Fruit fly (Drosophila melanogaster) whole organism, adult: ENCODE results near the gene Tdrd3.
A peak's percentile ranks its signal among the peaks of the same experiment; 100 is the strongest.

ENCODE experiments used
- CG11617 ChIP-seq: fragments of 200-800 bp; sonication (Bioruptor generic); optimal IDR thresholded peaks from 2 replicates; lab custom pipeline; 2017; ENCODE audit warnings: mild to moderate bottlenecking, missing biosample characterization, missing genetic modification reagents, missing genetic modification characterization
- CG12768 ChIP-seq: fragments of 200-800 bp; sonication (Bioruptor generic); optimal IDR thresholded peaks from 2 replicates; lab custom pipeline; 2017; ENCODE audit warnings: missing biosample characterization, missing genetic modification characterization, mild to moderate bottlenecking, moderate library complexity, missing genetic modification reagents
- CG14711 ChIP-seq: fragments of 200-800 bp; sonication (Bioruptor generic); optimal IDR thresholded peaks from 2 replicates; lab custom pipeline; 2018; ENCODE audit warnings: missing biosample characterization, mild to moderate bottlenecking, missing genetic modification characterization, moderate library complexity
- CG1620 ChIP-seq: fragments of 200-800 bp; sonication (Bioruptor generic); optimal IDR thresholded peaks from 2 replicates; lab custom pipeline; 2016; ENCODE audit warnings: missing biosample characterization, missing genetic modification characterization
- CG33017 ChIP-seq: fragments of 200-800 bp; sonication (Bioruptor generic); optimal IDR thresholded peaks from 2 replicates; lab custom pipeline; 2018; ENCODE audit warnings: missing biosample characterization, mild to moderate bottlenecking, missing genetic modification characterization, moderate library complexity
- CG5204 ChIP-seq: fragments of 200-800 bp; sonication (Bioruptor generic); optimal IDR thresholded peaks from 2 replicates; lab custom pipeline; 2016; ENCODE audit warnings: missing biosample characterization, missing genetic modification characterization
- CG7045 ChIP-seq: fragments of 200-800 bp; sonication (Bioruptor generic); optimal IDR thresholded peaks from 2 replicates; lab custom pipeline; 2017; ENCODE audit warnings: missing biosample characterization, mild to moderate bottlenecking, missing genetic modification characterization
- CG7101 ChIP-seq: fragments of 200-800 bp; sonication (Bioruptor generic); optimal IDR thresholded peaks from 2 replicates; lab custom pipeline; 2018; ENCODE audit warnings: missing biosample characterization, mild to moderate bottlenecking, missing genetic modification characterization, moderate library complexity
- Clk ChIP-seq: fragments of 200-800 bp; sonication (Bioruptor generic); optimal IDR thresholded peaks from 2 replicates; lab custom pipeline; 2017; ENCODE audit warnings: missing biosample characterization, missing genetic modification characterization
- Crg-1 ChIP-seq: fragments of 200-800 bp; sonication (Bioruptor generic); optimal IDR thresholded peaks from 2 replicates; lab custom pipeline; 2016; ENCODE audit warnings: missing biosample characterization, missing genetic modification characterization
- Hr96 ChIP-seq: fragments of 200-800 bp; sonication (Bioruptor generic); optimal IDR thresholded peaks from 2 replicates; lab custom pipeline; 2016; ENCODE audit warnings: missing biosample characterization, missing genetic modification characterization
- Mnt ChIP-seq: fragments of 200-800 bp; sonication (Bioruptor generic); optimal IDR thresholded peaks from 2 replicates; lab custom pipeline; 2016; ENCODE audit warnings: missing biosample characterization, mild to moderate bottlenecking, missing genetic modification characterization
- bab1 ChIP-seq: fragments of 200-800 bp; sonication (Bioruptor generic); optimal IDR thresholded peaks from 3 replicates; lab custom pipeline; 2019; ENCODE audit warnings: missing biosample characterization, mild to moderate bottlenecking, missing genetic modification characterization, moderate library complexity
- cic ChIP-seq: fragments of 200-800 bp; sonication (Bioruptor generic); optimal IDR thresholded peaks from 2 replicates; lab custom pipeline; 2017; ENCODE audit warnings: missing biosample characterization, mild to moderate bottlenecking, missing genetic modification characterization, moderate library complexity
- cnc ChIP-seq, 2 experiments: fragments of >200 bp; optimal IDR thresholded peaks; 2 replicates each; lab custom pipeline; 2017
- kay ChIP-seq: fragments of 200-800 bp; sonication (Bioruptor generic); peaks from one replicate; lab custom pipeline; 2016; ENCODE audit warnings: missing biosample characterization, missing genetic modification characterization, borderline replicate concordance
- ovo ChIP-seq: fragments of 200-800 bp; sonication (Bioruptor generic); optimal IDR thresholded peaks from 2 replicates; lab custom pipeline; 2016; ENCODE audit warnings: missing biosample characterization, missing genetic modification characterization
- pad ChIP-seq: fragments of 200-800 bp; sonication (Bioruptor generic); optimal IDR thresholded peaks from 3 replicates; lab custom pipeline; 2017; ENCODE audit warnings: missing biosample characterization, missing genetic modification characterization, mild to moderate bottlenecking, moderate library complexity, missing genetic modification reagents
- tj ChIP-seq: fragments of 200-800 bp; sonication (Bioruptor generic); optimal IDR thresholded peaks from 3 replicates; lab custom pipeline; 2017; ENCODE audit warnings: missing biosample characterization, mild to moderate bottlenecking, missing genetic modification characterization, moderate library complexity
- toe ChIP-seq: fragments of 200-800 bp; sonication (Bioruptor generic); optimal IDR thresholded peaks from 2 replicates; lab custom pipeline; 2016; ENCODE audit warnings: missing biosample characterization, missing genetic modification characterization

The Tdrd3 gene

DNA sequence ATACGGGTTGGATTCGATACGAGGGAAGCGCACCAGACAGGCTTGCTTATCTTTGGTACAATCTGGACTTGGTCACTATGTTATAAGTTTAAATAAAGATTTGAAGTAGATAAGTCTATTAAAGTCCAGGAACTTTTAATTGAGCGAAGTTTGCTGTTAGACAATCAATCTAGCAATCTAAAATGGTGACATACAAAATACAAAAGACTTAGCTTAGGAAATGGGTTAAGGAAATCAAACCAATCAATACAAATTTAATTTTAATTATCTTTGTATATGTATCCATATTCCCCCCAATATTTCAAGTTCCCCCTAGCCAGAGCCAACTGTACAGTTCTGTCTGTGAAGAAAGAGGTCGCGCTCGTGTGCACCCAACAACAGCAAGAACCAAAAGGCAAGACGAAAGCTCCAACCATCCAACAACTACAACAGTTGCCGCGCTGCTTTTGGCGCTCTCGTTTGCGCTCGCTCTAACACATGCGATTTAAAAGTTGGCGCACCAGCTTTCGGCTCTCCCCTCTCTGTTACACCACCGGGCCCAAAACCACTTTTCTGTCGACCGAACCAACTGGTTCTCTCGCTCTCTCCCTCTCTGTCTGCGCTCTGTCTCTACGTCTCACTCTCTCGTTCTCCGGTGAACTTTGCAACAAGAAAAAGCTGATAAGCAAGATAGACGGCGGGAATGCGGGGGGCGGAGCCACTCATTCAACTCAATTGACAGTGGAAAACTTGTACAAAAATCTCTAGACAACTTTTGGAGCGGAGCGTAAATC, 30.5 kb upstream of the Tdrd3 start:
- TF ChIP-seq CG1620 (peak; percentile 79), Clk (GFP tag; lab: Kevin White, UChicago) (peak; percentile 66), Crg-1 (GFP tag; lab: Kevin White, UChicago) (peak; percentile 64), CG5204 (GFP tag; lab: Kevin White, UChicago) (peak; percentile 93), cic (GFP tag; lab: Kevin White, UChicago) (peak; percentile 98), CG7045 (peak; percentile 87), cnc (optimal IDR thresholded peaks at IDR 0.05; lab: Kevin White, UChicago) (no peak), pad (GFP tag; lab: Kevin White, UChicago) (peak; percentile 77), tj (GFP tag; lab: Kevin White, UChicago) (peak; percentile 55), CG14711 (tag; lab: Kevin White, UChicago) (peak; percentile 73), Mnt (peak; percentile 76), kay (GFP tag; lab: Kevin White, UChicago) (peak; percentile 93), Hr96 (GFP tag; lab: Kevin White, UChicago) (peak; percentile 71), bab1 (peak; percentile 44), CG11617 (GFP tag; lab: Kevin White, UChicago) (peak; percentile 88), CG33017 (tag; lab: Kevin White, UChicago) (peak; percentile 85), CG12768 (GFP tag; lab: Kevin White, UChicago) (peak; percentile 85), toe (GFP tag; lab: Kevin White, UChicago) (peak; percentile 82), ovo (no peak), CG7101 (tag; lab: Kevin White, UChicago) (peak; percentile 90)

DNA sequence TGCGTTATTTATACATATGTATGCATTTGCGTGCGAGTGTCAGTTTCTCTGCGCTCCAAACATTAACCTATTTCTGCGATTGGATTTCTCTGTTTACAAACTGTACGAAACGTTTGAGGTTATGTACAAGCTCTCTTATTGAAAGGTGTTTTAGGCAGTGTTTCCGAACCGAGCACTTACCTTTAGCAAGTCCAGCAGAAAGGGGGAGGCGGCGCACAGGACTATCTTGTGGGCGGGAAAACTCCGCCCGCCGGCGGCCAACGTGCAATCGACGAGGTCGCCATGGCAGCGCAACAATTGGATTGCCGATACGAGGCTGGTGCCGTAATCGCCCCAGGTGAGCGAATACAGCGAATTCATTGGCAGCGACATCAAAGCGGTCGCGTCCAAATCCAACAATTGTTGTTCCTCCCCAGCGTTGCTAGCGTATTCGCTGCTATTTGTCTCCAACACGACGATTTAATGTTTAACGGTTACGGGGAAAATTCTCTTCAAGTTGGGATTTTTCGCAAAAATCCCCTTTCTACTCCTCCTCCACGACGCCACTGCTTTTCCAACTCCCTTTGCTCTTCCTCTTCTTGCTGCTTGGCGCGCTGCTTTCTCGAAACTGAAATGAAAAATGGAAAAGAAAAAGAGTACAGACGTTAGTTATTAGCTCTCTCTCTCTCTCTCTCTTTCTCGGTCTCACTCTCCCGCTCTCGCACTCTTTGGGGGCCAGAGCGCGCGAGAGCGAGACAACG, 29.7 kb upstream of the Tdrd3 start:
- peak; percentile 59 for TF ChIP-seq ovo
- peak; percentile 74 for TF ChIP-seq CG14711 (tag; lab: Kevin White, UChicago)
- peak; percentile 78 for TF ChIP-seq pad (GFP tag; lab: Kevin White, UChicago)
- TF ChIP-seq tj (GFP tag; lab: Kevin White, UChicago): peak; percentile 63
- TF ChIP-seq Clk (GFP tag; lab: Kevin White, UChicago): peak; percentile 86
- peak; percentile 78 for TF ChIP-seq Crg-1 (GFP tag; lab: Kevin White, UChicago)
- TF ChIP-seq cic (GFP tag; lab: Kevin White, UChicago): peak; percentile 64
- TF ChIP-seq CG1620: peak; percentile 65
- peak; percentile 88 for TF ChIP-seq Hr96 (GFP tag; lab: Kevin White, UChicago)
- peak; percentile 67 for TF ChIP-seq CG33017 (tag; lab: Kevin White, UChicago)
- peak; percentile 76 for TF ChIP-seq bab1
- TF ChIP-seq CG5204 (GFP tag; lab: Kevin White, UChicago): peak; percentile 90
- TF ChIP-seq Mnt: peak; percentile 53
- peak; percentile 84 for TF ChIP-seq toe (GFP tag; lab: Kevin White, UChicago)
- TF ChIP-seq CG7045: peak; percentile 94
- peak; percentile 88 for TF ChIP-seq CG12768 (GFP tag; lab: Kevin White, UChicago)
- peak; percentile 92 for TF ChIP-seq kay (GFP tag; lab: Kevin White, UChicago)
- no peak for TF ChIP-seq cnc (optimal IDR thresholded peaks at IDR 0.05; lab: Kevin White, UChicago)
- TF ChIP-seq CG7101 (tag; lab: Kevin White, UChicago): peak; percentile 88
- peak; percentile 87 for TF ChIP-seq CG11617 (GFP tag; lab: Kevin White, UChicago)

DNA sequence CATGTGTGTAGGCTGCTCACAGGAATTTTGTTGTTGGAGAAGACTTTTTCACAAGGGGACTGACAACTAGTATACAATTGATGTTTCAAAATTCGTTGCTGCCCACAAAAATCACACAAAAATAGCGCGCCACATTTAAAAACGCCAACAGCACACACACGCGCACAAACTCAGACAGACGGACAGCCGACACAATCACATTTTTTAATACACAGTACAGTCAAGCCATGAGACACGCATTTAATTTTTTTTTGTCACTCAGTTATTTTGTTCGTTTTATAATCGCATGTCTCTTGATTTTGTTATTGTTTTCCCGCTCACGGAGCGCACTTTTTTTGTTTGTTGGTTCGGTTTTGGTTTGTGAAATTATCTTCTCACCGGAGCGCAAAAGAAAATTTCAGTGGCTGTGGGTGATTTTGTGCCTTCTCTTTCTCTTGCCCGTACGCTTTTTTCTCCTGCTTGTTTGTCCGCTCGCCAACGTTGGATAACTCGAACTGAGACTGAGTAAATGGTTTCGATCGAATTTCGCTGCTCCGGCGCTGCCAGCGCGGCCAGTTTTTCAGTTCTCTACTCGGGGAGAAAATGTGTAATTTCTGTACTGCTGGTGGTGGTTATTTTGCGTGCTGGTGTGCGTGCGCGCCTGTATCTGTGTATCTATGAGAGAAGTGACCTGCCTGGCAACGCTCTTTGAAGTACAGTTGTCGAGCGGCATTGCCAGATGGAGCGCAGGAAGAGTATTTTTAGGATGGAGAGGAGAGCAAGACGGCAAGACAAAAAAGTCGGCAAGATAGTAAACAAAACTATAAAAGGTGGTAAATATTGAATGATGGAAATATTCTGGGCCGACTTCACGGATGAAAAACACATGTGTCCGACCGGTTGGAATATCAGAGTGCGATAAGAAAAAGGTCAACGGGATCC, 28.9 kb upstream of the Tdrd3 start, which contains the start of gene CG42507:
CG42507 (minus strand) TSS at position 499 of the 921 bp plus-strand sequence.
- TF ChIP-seq cic (GFP tag; lab: Kevin White, UChicago) (peak; percentile 81), Crg-1 (GFP tag; lab: Kevin White, UChicago) (peak; percentile 67), Hr96 (GFP tag; lab: Kevin White, UChicago) (peak; percentile 64), CG5204 (GFP tag; lab: Kevin White, UChicago) (no peak), tj (GFP tag; lab: Kevin White, UChicago) (no peak), pad (GFP tag; lab: Kevin White, UChicago) (peak; percentile 80), cnc (optimal IDR thresholded peaks at IDR 0.05; lab: Kevin White, UChicago) (no peak), CG12768 (GFP tag; lab: Kevin White, UChicago) (peak; percentile 34), ovo (peak; percentile 75), CG7045 (peak; percentile 4), toe (GFP tag; lab: Kevin White, UChicago) (no peak), Clk (GFP tag; lab: Kevin White, UChicago) (peak; percentile 55), kay (GFP tag; lab: Kevin White, UChicago) (peak; percentile 14), CG33017 (tag; lab: Kevin White, UChicago) (peak; percentile 64), CG1620 (peak; percentile 35), CG14711 (tag; lab: Kevin White, UChicago) (peak; percentile 45), CG11617 (GFP tag; lab: Kevin White, UChicago) (no peak), Mnt (peak; percentile 71), CG7101 (tag; lab: Kevin White, UChicago) (peak; percentile 62), bab1 (peak; percentile 56)

DNA sequence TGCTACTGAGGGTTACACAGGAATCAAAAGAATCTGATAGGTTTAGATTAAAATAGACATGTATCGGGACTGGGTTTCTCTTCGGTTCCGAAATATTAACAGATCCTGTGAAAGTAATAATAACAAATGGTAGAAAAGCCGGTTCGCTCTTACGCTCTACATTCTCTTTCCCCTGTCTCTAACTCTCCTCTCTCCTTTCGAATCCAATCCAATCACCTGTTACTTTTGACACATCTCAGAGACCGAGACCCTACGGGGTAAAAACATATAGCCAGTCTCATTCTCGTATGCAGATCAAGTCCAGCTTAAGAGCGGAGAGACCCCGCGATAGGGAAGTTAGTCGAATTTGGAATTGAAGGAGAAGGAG, 27.9 kb upstream of the Tdrd3 start:
- TF ChIP-seq pad (GFP tag; lab: Kevin White, UChicago) (no peak), cic (GFP tag; lab: Kevin White, UChicago) (no peak), Clk (GFP tag; lab: Kevin White, UChicago) (no peak), cnc (optimal IDR thresholded peaks at IDR 0.05; lab: Kevin White, UChicago) (no peak), Mnt (no peak), kay (GFP tag; lab: Kevin White, UChicago) (no peak), CG12768 (GFP tag; lab: Kevin White, UChicago) (no peak)
